Worm (Caenorhabditis elegans): ENCODE measurements around the gene srw-41.

srw-41 gene

ce11 chrV:16668473-16668872 lies 28.8 kb upstream of the srw-41 start, which contains the start of gene F14F8.9:
Gene F14F8.9, minus strand, starts transcription at chrV:16668573.
- TF ChIP-seq unc-62 (GFP tag; optimal IDR thresholded peaks at IDR 0.05) (no peak), tbx-8 (GFP tag; optimal IDR thresholded peaks at IDR 0.05) (no peak), sem-2 (GFP tag; optimal IDR thresholded peaks at IDR 0.05) (no peak), mab-5 (tag; optimal IDR thresholded peaks at IDR 0.05) (no peak), pha-4 (tag; optimal IDR thresholded peaks at IDR 0.05) (no peak)

DNA sequence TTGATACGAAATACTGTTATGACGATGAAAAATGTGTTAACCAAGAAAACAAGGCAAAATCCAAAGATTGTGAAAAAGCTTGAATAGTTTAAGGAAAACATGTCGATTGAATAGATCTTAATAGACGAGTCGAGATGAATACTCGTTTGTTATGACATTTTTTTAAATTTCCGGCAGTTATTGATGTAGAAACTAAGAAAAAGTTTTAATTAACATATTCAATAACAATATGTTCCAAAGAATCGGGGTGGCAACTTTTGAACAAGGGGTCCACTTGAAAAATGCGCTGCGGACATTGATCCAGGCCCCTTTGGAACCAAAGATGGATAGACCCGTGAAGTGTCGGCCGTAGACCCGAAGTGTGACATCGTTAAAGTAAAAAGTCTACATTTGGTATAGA lies 26.1 kb upstream of the srw-41 start, which contains the start of gene str-61:
Gene str-61 (minus strand): TSS at position 101 of the 400 bp plus-strand sequence.
- no peak for TF ChIP-seq mab-5 (tag; optimal IDR thresholded peaks at IDR 0.05)
- no peak for TF ChIP-seq ces-1 (GFP tag; optimal IDR thresholded peaks at IDR 0.05)
- no peak for TF ChIP-seq sptf-1 (tag; optimal IDR thresholded peaks at IDR 0.05)
- TF ChIP-seq M03D4.4 (tag; optimal IDR thresholded peaks at IDR 0.05), result no peak
- TF ChIP-seq nhr-76 (tag; optimal IDR thresholded peaks at IDR 0.05), result no peak
- no peak for TF ChIP-seq elt-3 (tag; optimal IDR thresholded peaks at IDR 0.05)
- no peak for TF ChIP-seq flh-1 (GFP tag; optimal IDR thresholded peaks at IDR 0.05)
- no peak for TF ChIP-seq pha-4 (tag; optimal IDR thresholded peaks at IDR 0.05)
- no peak for TF ChIP-seq unc-39 (tag; optimal IDR thresholded peaks at IDR 0.05)
- TF ChIP-seq blmp-1 (tag; optimal IDR thresholded peaks at IDR 0.05), result no peak
- TF ChIP-seq ceh-83 (GFP tag; optimal IDR thresholded peaks at IDR 0.05), result no peak
- TF ChIP-seq sem-2 (GFP tag; optimal IDR thresholded peaks at IDR 0.05), result no peak
- TF ChIP-seq mls-2 (tag; optimal IDR thresholded peaks at IDR 0.05), result no peak
- TF ChIP-seq ham-2 (GFP tag; optimal IDR thresholded peaks at IDR 0.05), result no peak
- no peak for TF ChIP-seq nhr-2 (tag; optimal IDR thresholded peaks at IDR 0.05)
- no peak for TF ChIP-seq unc-120 (tag; optimal IDR thresholded peaks at IDR 0.05; ENCODE audit: poor library complexity, severe bottlenecking)
- no peak for TF ChIP-seq snpc-4 (tag; optimal IDR thresholded peaks at IDR 0.05)
- TF ChIP-seq nhr-28 (tag; optimal IDR thresholded peaks at IDR 0.05), result no peak
- no peak for TF ChIP-seq mep-1 (tag; optimal IDR thresholded peaks at IDR 0.05)

DNA sequence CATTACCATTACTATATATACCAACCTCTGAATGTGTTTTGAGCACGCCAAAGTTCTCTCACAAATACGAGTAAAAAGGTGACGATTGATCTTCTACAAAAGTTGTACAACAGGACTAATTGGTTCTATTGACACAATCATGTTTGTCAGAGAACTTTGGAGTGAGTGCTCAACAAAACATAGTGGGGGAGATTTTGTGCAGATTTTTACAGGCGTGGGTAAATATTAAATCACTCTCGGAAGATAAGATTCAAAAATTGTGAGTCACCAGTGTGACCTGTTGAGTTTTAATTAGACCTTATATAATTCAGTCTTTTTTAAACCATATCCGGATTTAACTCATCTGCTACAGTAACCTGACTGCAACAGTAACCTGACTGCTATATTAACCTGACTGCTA lies 25.1 kb upstream of the srw-41 start, which contains the start of gene F14F8.8:
Gene F14F8.8 (minus strand): TSS at position 101 of the 400 bp plus-strand sequence.
- TF ChIP-seq cnd-1 (tag; optimal IDR thresholded peaks at IDR 0.05) (no peak), lin-32 (GFP tag; optimal IDR thresholded peaks at IDR 0.05) (no peak), nhr-76 (tag; optimal IDR thresholded peaks at IDR 0.05) (no peak), blmp-1 (tag; optimal IDR thresholded peaks at IDR 0.05) (no peak), elt-3 (tag; optimal IDR thresholded peaks at IDR 0.05) (no peak), mep-1 (tag; optimal IDR thresholded peaks at IDR 0.05) (no peak), bed-3 (GFP tag; optimal IDR thresholded peaks at IDR 0.05) (no peak), lin-13 (tag; optimal IDR thresholded peaks at IDR 0.05) (no peak), ceh-43 (GFP tag; optimal IDR thresholded peaks at IDR 0.05) (no peak), unc-120 (tag; optimal IDR thresholded peaks at IDR 0.05; ENCODE audit: poor library complexity, severe bottlenecking) (no peak), pha-4 (tag; optimal IDR thresholded peaks at IDR 0.05) (no peak), mab-5 (tag; optimal IDR thresholded peaks at IDR 0.05) (no peak), hlh-1 (tag; optimal IDR thresholded peaks at IDR 0.05) (no peak), sptf-1 (tag; optimal IDR thresholded peaks at IDR 0.05) (no peak), ham-2 (GFP tag; optimal IDR thresholded peaks at IDR 0.05) (no peak), sem-2 (GFP tag; optimal IDR thresholded peaks at IDR 0.05) (no peak), tbx-8 (GFP tag; optimal IDR thresholded peaks at IDR 0.05) (no peak), ztf-11 (tag; optimal IDR thresholded peaks at IDR 0.05) (no peak)

ce11 chrV:16674399-16674798 lies 22.9 kb upstream of the srw-41 start:
- no peak for TF ChIP-seq blmp-1 (tag; optimal IDR thresholded peaks at IDR 0.05)
- TF ChIP-seq elt-3 (tag; optimal IDR thresholded peaks at IDR 0.05), result no peak
- no peak for TF ChIP-seq tbx-8 (GFP tag; optimal IDR thresholded peaks at IDR 0.05)
- TF ChIP-seq sem-2 (GFP tag; optimal IDR thresholded peaks at IDR 0.05), result no peak
- TF ChIP-seq M03D4.4 (tag; optimal IDR thresholded peaks at IDR 0.05), result no peak
- TF ChIP-seq drap-1 (GFP tag; optimal IDR thresholded peaks at IDR 0.05), result no peak
- TF ChIP-seq mep-1 (tag; optimal IDR thresholded peaks at IDR 0.05), result no peak

DNA sequence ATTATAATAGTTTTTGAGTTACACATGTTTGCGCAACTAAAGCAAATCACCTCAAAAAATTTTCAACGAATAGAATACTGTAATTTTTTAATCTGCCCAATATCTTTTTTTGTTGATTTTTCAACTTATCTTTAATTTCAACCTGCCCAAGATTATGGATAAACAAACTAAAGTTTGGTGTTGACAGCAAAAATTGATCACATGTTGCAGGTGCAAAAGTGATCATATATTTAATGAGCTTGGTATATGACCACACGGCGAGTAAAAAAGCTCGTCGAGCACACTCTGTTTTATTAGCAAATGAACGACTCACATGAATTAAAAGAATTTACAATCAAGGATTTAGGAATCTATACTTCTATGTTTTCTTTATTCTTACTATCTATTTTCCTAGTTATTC lies 21.7 kb upstream of the srw-41 start, which contains the start of gene srz-1:
Gene srz-1 (plus strand): TSS at position 301 of the 400 bp plus-strand sequence.
- no peak for TF ChIP-seq snpc-4 (tag; optimal IDR thresholded peaks at IDR 0.05)
- TF ChIP-seq lin-32 (GFP tag; optimal IDR thresholded peaks at IDR 0.05), result no peak
- TF ChIP-seq nhr-2 (tag; optimal IDR thresholded peaks at IDR 0.05), result no peak
- no peak for TF ChIP-seq drap-1 (GFP tag; optimal IDR thresholded peaks at IDR 0.05)
- TF ChIP-seq unc-62 (GFP tag; optimal IDR thresholded peaks at IDR 0.05), result no peak
- TF ChIP-seq ham-2 (GFP tag; optimal IDR thresholded peaks at IDR 0.05), result no peak
- no peak for TF ChIP-seq sptf-1 (tag; optimal IDR thresholded peaks at IDR 0.05)
- TF ChIP-seq nhr-237 (tag; optimal IDR thresholded peaks at IDR 0.05), result no peak
- no peak for TF ChIP-seq elt-1 (tag; optimal IDR thresholded peaks at IDR 0.05; ENCODE audit: borderline replicate concordance, insufficient read depth)
- no peak for TF ChIP-seq zip-8 (tag; optimal IDR thresholded peaks at IDR 0.05)
- no peak for TF ChIP-seq hlh-1 (tag; optimal IDR thresholded peaks at IDR 0.05)
- no peak for TF ChIP-seq bed-3 (GFP tag; optimal IDR thresholded peaks at IDR 0.05)
- TF ChIP-seq nhr-76 (tag; optimal IDR thresholded peaks at IDR 0.05), result no peak
- no peak for TF ChIP-seq M03D4.4 (tag; optimal IDR thresholded peaks at IDR 0.05)
- TF ChIP-seq mls-2 (tag; optimal IDR thresholded peaks at IDR 0.05), result no peak
- TF ChIP-seq blmp-1 (tag; optimal IDR thresholded peaks at IDR 0.05), result no peak
- TF ChIP-seq ztf-11 (tag; optimal IDR thresholded peaks at IDR 0.05), result no peak
- no peak for TF ChIP-seq nhr-28 (tag; optimal IDR thresholded peaks at IDR 0.05)
- TF ChIP-seq lsy-2 (tag; optimal IDR thresholded peaks at IDR 0.05), result no peak

All from whole organism, mixed stage, embryonic.